Worm (Caenorhabditis elegans): Measurements from ENCODE around the gene sri-21.

The sri-21 gene

DNA sequence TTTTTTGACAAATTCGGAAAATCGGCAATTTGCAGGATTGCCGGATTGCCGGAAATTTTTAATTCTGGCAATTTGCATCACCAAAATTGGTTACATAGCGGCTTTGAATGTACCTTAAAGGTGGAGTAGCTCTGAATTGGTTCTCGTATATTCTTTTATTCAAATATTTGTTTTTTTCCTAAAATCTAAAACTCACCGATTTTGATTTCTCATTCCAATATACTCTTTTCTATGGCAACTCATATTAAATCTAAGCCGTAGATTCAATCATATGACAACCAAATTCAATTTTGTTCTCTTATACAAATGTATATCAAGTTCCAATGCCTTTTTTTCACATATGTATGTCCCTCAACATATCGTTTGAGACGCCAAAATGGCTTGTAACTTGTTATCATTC lies at the start of gene sri-21:
Gene sri-21, plus strand, starts transcription at position 301 of the 400 bp plus-strand sequence.
- TF ChIP-seq unc-55 (GFP tag; optimal IDR thresholded peaks at IDR 0.05) (no peak), ceh-82 (tag; optimal IDR thresholded peaks at IDR 0.05) (no peak), mdl-1 (tag; optimal IDR thresholded peaks at IDR 0.05) (no peak), sma-9 (GFP tag; optimal IDR thresholded peaks at IDR 0.05) (no peak), sma-9 (tag; optimal IDR thresholded peaks at IDR 0.05) (no peak)

DNA sequence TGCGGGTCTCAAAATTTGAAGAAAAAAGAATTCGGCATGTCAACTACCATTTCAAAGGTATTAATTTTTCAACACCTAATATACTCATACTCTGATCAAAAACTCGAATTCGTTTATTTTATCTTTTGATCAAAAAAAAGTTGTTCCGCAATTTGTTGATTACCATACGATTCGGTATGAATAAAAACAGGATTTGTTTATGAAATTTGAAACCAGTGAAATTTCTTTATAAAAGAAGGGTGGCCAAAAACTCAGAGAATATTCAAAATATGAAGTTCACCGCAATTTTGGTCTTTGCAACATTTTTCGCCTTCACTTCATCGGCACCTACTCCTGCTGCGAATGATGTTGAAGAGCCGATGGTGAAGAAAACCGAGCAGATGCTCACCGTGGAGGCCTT lies 47.6 kb upstream of the sri-21 start, which contains the start of the genes C07G3.8 and C07G3.10:
Gene C07G3.8, minus strand, starts transcription at position 101 of the 400 bp plus-strand sequence.
Gene C07G3.10, plus strand, starts transcription at position 270 of the 400 bp plus-strand sequence.
- no peak for TF ChIP-seq nhr-25 (tag; optimal IDR thresholded peaks at IDR 0.05)
- TF ChIP-seq crh-2 (tag; optimal IDR thresholded peaks at IDR 0.05) = no peak
- TF ChIP-seq dmd-4 (tag; optimal IDR thresholded peaks at IDR 0.05) = no peak
- no peak for TF ChIP-seq ceh-16 (tag; optimal IDR thresholded peaks at IDR 0.05)
- no peak for TF ChIP-seq ztf-4 (tag; optimal IDR thresholded peaks at IDR 0.05)
- TF ChIP-seq nhr-10 (tag; optimal IDR thresholded peaks at IDR 0.05) = no peak
- no peak for TF ChIP-seq skn-1 (tag; optimal IDR thresholded peaks at IDR 0.05)
- TF ChIP-seq sem-4 (tag; optimal IDR thresholded peaks at IDR 0.05) = no peak

DNA sequence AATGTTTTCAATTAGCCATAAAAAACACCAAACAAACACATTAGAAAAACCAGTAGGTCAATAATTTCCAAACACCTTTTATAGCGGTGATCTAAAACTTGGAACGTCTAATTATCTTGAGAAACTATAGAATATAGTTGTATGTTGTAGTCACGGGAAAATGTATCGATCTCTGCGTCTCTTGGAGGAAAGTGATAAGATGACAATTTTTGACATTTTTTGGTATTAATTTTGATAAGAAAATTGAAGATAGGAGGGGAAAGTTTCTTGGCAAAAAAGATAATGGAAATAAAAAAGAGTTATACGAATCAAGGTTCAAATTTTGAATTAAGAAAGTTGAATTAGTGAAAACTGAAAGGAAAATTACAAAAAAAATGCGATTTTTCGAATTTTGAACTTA lies 43.9 kb upstream of the sri-21 start:
- TF ChIP-seq mbf-1 (tag; optimal IDR thresholded peaks at IDR 0.05) (no peak), skn-1 (tag; optimal IDR thresholded peaks at IDR 0.05) (no peak), nhr-237 (tag; optimal IDR thresholded peaks at IDR 0.05) (no peak), nhr-77 (tag; optimal IDR thresholded peaks at IDR 0.05) (no peak), ama-1 (optimal IDR thresholded peaks at IDR 0.05) (no peak), lin-39 (tag; optimal IDR thresholded peaks at IDR 0.05) (no peak), fos-1 (tag; optimal IDR thresholded peaks at IDR 0.05) (peak; percentile 77), gmeb-1 (tag; optimal IDR thresholded peaks at IDR 0.05) (peak; percentile 20), mab-5 (tag; optimal IDR thresholded peaks at IDR 0.05) (no peak), egl-27 (tag; optimal IDR thresholded peaks at IDR 0.05) (no peak), nhr-129 (tag; optimal IDR thresholded peaks at IDR 0.05) (no peak), ceh-16 (tag; optimal IDR thresholded peaks at IDR 0.05) (no peak), Y55F3AM.14 (GFP tag; optimal IDR thresholded peaks at IDR 0.05) (no peak), C34F6.9 (tag; optimal IDR thresholded peaks at IDR 0.05) (no peak), nhr-6 (tag; optimal IDR thresholded peaks at IDR 0.05) (no peak), mdl-1 (tag; optimal IDR thresholded peaks at IDR 0.05) (no peak), aly-2 (tag; optimal IDR thresholded peaks at IDR 0.05) (no peak), dmd-4 (tag; optimal IDR thresholded peaks at IDR 0.05) (no peak), nhr-10 (tag; optimal IDR thresholded peaks at IDR 0.05) (no peak), ztf-4 (tag; optimal IDR thresholded peaks at IDR 0.05) (no peak), alr-1 (tag; optimal IDR thresholded peaks at IDR 0.05) (no peak), lsy-2 (tag; optimal IDR thresholded peaks at IDR 0.05) (no peak), nhr-12 (tag; optimal IDR thresholded peaks at IDR 0.05) (no peak), ceh-82 (tag; optimal IDR thresholded peaks at IDR 0.05) (no peak), sem-4 (tag; optimal IDR thresholded peaks at IDR 0.05) (no peak), sma-3 (GFP tag; optimal IDR thresholded peaks at IDR 0.05) (peak; percentile 25), crh-2 (tag; optimal IDR thresholded peaks at IDR 0.05) (peak; percentile 64), ztf-1 (GFP tag; conservative IDR thresholded peaks at IDR 0.05) (no peak), ZK546.5 (tag; optimal IDR thresholded peaks at IDR 0.05) (no peak), lin-11 (tag; optimal IDR thresholded peaks at IDR 0.05) (no peak), lin-13 (GFP tag; optimal IDR thresholded peaks at IDR 0.05) (no peak), ztf-11 (tag; optimal IDR thresholded peaks at IDR 0.05) (no peak), R02D3.7 (tag; optimal IDR thresholded peaks at IDR 0.05) (no peak), unc-62 (GFP tag; optimal IDR thresholded peaks at IDR 0.05) (no peak), unc-39 (tag; optimal IDR thresholded peaks at IDR 0.05) (no peak), elt-1 (tag; optimal IDR thresholded peaks at IDR 0.05) (no peak), elt-3 (tag; optimal IDR thresholded peaks at IDR 0.05) (no peak), nhr-23 (tag; optimal IDR thresholded peaks at IDR 0.05) (no peak), snpc-4 (tag; optimal IDR thresholded peaks at IDR 0.05) (no peak), nhr-21 (tag; optimal IDR thresholded peaks at IDR 0.05) (no peak), unc-55 (GFP tag; optimal IDR thresholded peaks at IDR 0.05) (no peak), zag-1 (tag; optimal IDR thresholded peaks at IDR 0.05) (no peak), blmp-1 (tag; optimal IDR thresholded peaks at IDR 0.05; ENCODE audit: insufficient read depth) (peak; percentile 70), sma-9 (GFP tag; optimal IDR thresholded peaks at IDR 0.05) (peak; percentile 79), sma-9 (tag; optimal IDR thresholded peaks at IDR 0.05) (no peak), peb-1 (tag; optimal IDR thresholded peaks at IDR 0.05) (no peak), F13H6.1 (tag; optimal IDR thresholded peaks at IDR 0.05) (no peak), nhr-11 (tag; optimal IDR thresholded peaks at IDR 0.05) (no peak), nhr-25 (tag; optimal IDR thresholded peaks at IDR 0.05) (no peak)
